Worm (Caenorhabditis elegans) whole organism, L4 larva: ENCODE results near the gene let-721.
A peak's percentile ranks its signal among the peaks of the same experiment; 100 is the strongest.

Experiments
- D1046.2 ChIP-seq: fragments of 200-800 bp; sonication (Bioruptor generic); IDR thresholded peaks from 2 replicates; pipeline ENCODE4 v1.3.6; 2022; ENCODE audit warnings: missing genetic modification characterization, missing compliant biosample characterization
- F10B5.3 ChIP-seq: sonication (generic microtip); optimal IDR thresholded peaks from 2 replicates; lab custom pipeline; 2016; ENCODE audit warnings: mild to moderate bottlenecking, missing genetic modification characterization, missing compliant biosample characterization
- F44E2.7 ChIP-seq: fragments of 200-800 bp; sonication (Bioruptor generic); IDR thresholded peaks from 2 replicates; pipeline ENCODE4 v2.1.2; 2022; ENCODE audit warnings: missing genetic modification characterization, missing compliant biosample characterization
- F49E8.2 ChIP-seq: sonication (generic microtip); optimal IDR thresholded peaks from 2 replicates; lab custom pipeline; 2016; ENCODE audit warnings: missing compliant biosample characterization, mild to moderate bottlenecking, missing genetic modification characterization, borderline replicate concordance
- R02D3.7 ChIP-seq: fragments of 150-350 bp; sonication (generic microtip); optimal IDR thresholded peaks from 3 replicates; lab custom pipeline; 2014; ENCODE audit warnings: missing biosample characterization, missing genetic modification characterization
- T20F7.1 ChIP-seq: fragments of 200-800 bp; sonication (Bioruptor generic); optimal IDR thresholded peaks from 2 replicates; lab custom pipeline; 2018; ENCODE audit warnings: mild to moderate bottlenecking, missing genetic modification characterization, missing compliant biosample characterization
- Y5F2A.4 ChIP-seq: fragments of 200-800 bp; sonication (Bioruptor generic); optimal IDR thresholded peaks from 2 replicates; lab custom pipeline; 2018; ENCODE audit warnings: mild to moderate bottlenecking, missing genetic modification characterization, missing compliant biosample characterization
- ZK337.2 ChIP-seq: fragments of 200-800 bp; sonication (Bioruptor generic); IDR thresholded peaks from 2 replicates; pipeline ENCODE4 v1.3.6; 2022; ENCODE audit warnings: missing genetic modification reagents, missing genetic modification characterization, missing compliant biosample characterization
- ZK546.5 ChIP-seq, 2 experiments: sonication (generic microtip); optimal IDR thresholded peaks; 2 replicates each; lab custom pipeline; 2017; ENCODE audit warnings: missing biosample characterization in 2 of 2, missing genetic modification characterization in 2 of 2
- aha-1 ChIP-seq: fragments of 150-350 bp; peaks from one replicate; lab custom pipeline; 2014; ENCODE audit warnings: missing biosample characterization, missing genetic modification characterization
- aly-2 ChIP-seq: sonication (generic microtip); optimal IDR thresholded peaks from 2 replicates; lab custom pipeline; 2018; ENCODE audit warnings: missing biosample characterization, missing genetic modification characterization
- attf-4 ChIP-seq: sonication (generic microtip); optimal IDR thresholded peaks from 3 replicates; lab custom pipeline; 2017; ENCODE audit warnings: missing biosample characterization, missing genetic modification characterization
- ceh-82 ChIP-seq: sonication (generic microtip); optimal IDR thresholded peaks from 2 replicates; lab custom pipeline; 2017; ENCODE audit warnings: missing biosample characterization, missing genetic modification characterization
- ces-1 ChIP-seq: fragments of 150-350 bp; sonication (generic microtip); optimal IDR thresholded peaks from 4 replicates; lab custom pipeline; 2014; ENCODE audit warnings: missing biosample characterization, missing genetic modification reagents, missing genetic modification characterization
- daf-16 ChIP-seq, 3 experiments: sonication (generic microtip); optimal IDR thresholded peaks; 2 replicates each; lab custom pipeline; 2016 to 2017; ENCODE audit warnings: missing genetic modification characterization in 3 of 3, missing genetic modification reagents in 3 of 3, mild to moderate bottlenecking in 2 of 3, missing compliant biosample characterization in 2 of 3, missing biosample characterization in 1 of 3, moderate library complexity in 1 of 3
- daf-19 ChIP-seq: fragments of 200-800 bp; sonication (Bioruptor generic); conservative IDR thresholded peaks from 2 replicates; pipeline ENCODE4 v1.3.6; 2022; ENCODE audit warnings: missing genetic modification characterization, missing compliant biosample characterization
- daf-8 ChIP-seq: fragments of 200-800 bp; sonication (Bioruptor generic); IDR thresholded peaks from 2 replicates; pipeline ENCODE4 v1.3.6; 2022; ENCODE audit warnings: missing genetic modification characterization, missing compliant biosample characterization
- dmd-8 ChIP-seq: fragments of 200-800 bp; sonication (Bioruptor generic); IDR thresholded peaks from 2 replicates; pipeline ENCODE4 v1.3.6; 2022; ENCODE audit warnings: missing genetic modification characterization, missing compliant biosample characterization
- duxl-1 ChIP-seq: sonication (generic microtip); optimal IDR thresholded peaks from 2 replicates; lab custom pipeline; 2016; ENCODE audit warnings: mild to moderate bottlenecking, missing genetic modification characterization, moderate library complexity, missing compliant biosample characterization; ENCODE audit not compliant: poor library complexity
- dve-1 ChIP-seq: sonication (generic microtip); optimal IDR thresholded peaks from 2 replicates; lab custom pipeline; 2017; ENCODE audit warnings: antibody characterized with exemption, mild to moderate bottlenecking, missing genetic modification characterization, missing compliant biosample characterization; ENCODE audit not compliant: insufficient read depth
- egl-43 ChIP-seq: fragments of 200-800 bp; sonication (Bioruptor generic); IDR thresholded peaks from 2 replicates; pipeline ENCODE4 v1.3.6; 2022; ENCODE audit warnings: missing genetic modification reagents, missing genetic modification characterization, missing compliant biosample characterization
- fos-1 ChIP-seq: fragments of 150-350 bp; optimal IDR thresholded peaks from 2 replicates; lab custom pipeline; 2014; ENCODE audit warnings: missing biosample characterization, missing genetic modification characterization
- gei-8 ChIP-seq: fragments of 200-800 bp; sonication (Bioruptor generic); optimal IDR thresholded peaks from 2 replicates; lab custom pipeline; 2018; ENCODE audit warnings: mild to moderate bottlenecking, missing genetic modification characterization, missing compliant biosample characterization
- hlh-11 ChIP-seq: fragments of 200-800 bp; sonication (Bioruptor generic); optimal IDR thresholded peaks from 2 replicates; lab custom pipeline; 2018; ENCODE audit warnings: mild to moderate bottlenecking, missing genetic modification characterization, missing compliant biosample characterization
- lim-7 ChIP-seq: fragments of 200-800 bp; sonication (Bioruptor generic); IDR thresholded peaks from 2 replicates; pipeline ENCODE4 v1.3.6; 2022; ENCODE audit warnings: missing genetic modification characterization, missing compliant biosample characterization
- lin-13 ChIP-seq: fragments of 150-350 bp; optimal IDR thresholded peaks from 2 replicates; lab custom pipeline; 2014; ENCODE audit warnings: missing biosample characterization, missing genetic modification reagents, missing genetic modification characterization
- lin-29 ChIP-seq: fragments of 200-800 bp; sonication (Bioruptor generic); IDR thresholded peaks from 2 replicates; pipeline ENCODE4 v1.3.6; 2022; ENCODE audit warnings: missing genetic modification reagents, missing genetic modification characterization, missing compliant biosample characterization
- lin-38 ChIP-seq: fragments of 200-800 bp; sonication (Bioruptor generic); IDR thresholded peaks from 2 replicates; pipeline ENCODE4 v1.3.6; 2022; ENCODE audit warnings: missing genetic modification reagents, missing genetic modification characterization, missing compliant biosample characterization
- lin-39 ChIP-seq: fragments of 150-350 bp; optimal IDR thresholded peaks from 2 replicates; lab custom pipeline; 2014; ENCODE audit warnings: missing biosample characterization, missing genetic modification reagents, missing genetic modification characterization
- mdt-29 ChIP-seq: fragments of 200-800 bp; sonication (Bioruptor generic); IDR thresholded peaks from 2 replicates; pipeline ENCODE4 v1.3.6; 2022; ENCODE audit warnings: missing genetic modification reagents, missing genetic modification characterization, missing compliant biosample characterization
- mep-1 ChIP-seq: fragments of 150-350 bp; sonication (generic microtip); optimal IDR thresholded peaks from 3 replicates; lab custom pipeline; 2014; ENCODE audit warnings: missing biosample characterization, missing genetic modification characterization
- mes-2 ChIP-seq: sonication (generic microtip); optimal IDR thresholded peaks from 2 replicates; lab custom pipeline; 2016; ENCODE audit warnings: missing genotype, mild to moderate bottlenecking, missing genetic modification characterization, missing compliant biosample characterization; ENCODE audit not compliant: poor library complexity, severe bottlenecking
- mxl-3 ChIP-seq: fragments of 200-800 bp; sonication (Bioruptor generic); optimal IDR thresholded peaks from 2 replicates; lab custom pipeline; 2018; ENCODE audit warnings: mild to moderate bottlenecking, missing genetic modification characterization, missing compliant biosample characterization
- nhr-10 ChIP-seq: fragments of 150-350 bp; optimal IDR thresholded peaks from 2 replicates; lab custom pipeline; 2014; ENCODE audit warnings: missing biosample characterization, missing genetic modification characterization
- nhr-237 ChIP-seq: sonication (generic microtip); optimal IDR thresholded peaks from 2 replicates; lab custom pipeline; 2017; ENCODE audit warnings: missing biosample characterization, missing genetic modification characterization
- nhr-28 ChIP-seq: fragments of 150-350 bp; optimal IDR thresholded peaks from 2 replicates; lab custom pipeline; 2014; ENCODE audit warnings: missing biosample characterization, missing genetic modification characterization
- nhr-41 ChIP-seq: fragments of 200-800 bp; sonication (Bioruptor generic); IDR thresholded peaks from 2 replicates; pipeline ENCODE4 v1.3.6; 2022; ENCODE audit warnings: missing genetic modification reagents, missing genetic modification characterization, missing compliant biosample characterization
- nhr-48 ChIP-seq: sonication (generic microtip); optimal IDR thresholded peaks from 2 replicates; lab custom pipeline; 2016; ENCODE audit warnings: mild to moderate bottlenecking, missing genetic modification characterization, missing compliant biosample characterization
- nhr-76 ChIP-seq: fragments of 150-350 bp; optimal IDR thresholded peaks from 2 replicates; lab custom pipeline; 2014; ENCODE audit warnings: missing biosample characterization, missing genetic modification characterization
- nhr-77 ChIP-seq: fragments of 150-350 bp; optimal IDR thresholded peaks from 2 replicates; lab custom pipeline; 2014; ENCODE audit warnings: missing biosample characterization, missing genetic modification characterization
- php-3 ChIP-seq: fragments of 200-800 bp; sonication (Bioruptor generic); IDR thresholded peaks from 2 replicates; pipeline ENCODE4 v1.3.6; 2022; ENCODE audit warnings: missing genetic modification reagents, missing genetic modification characterization, missing compliant biosample characterization
- pqm-1 ChIP-seq: sonication (generic microtip); optimal IDR thresholded peaks from 2 replicates; lab custom pipeline; 2017; ENCODE audit warnings: missing biosample characterization, missing genetic modification characterization
- rbr-2 ChIP-seq: sonication (generic microtip); optimal IDR thresholded peaks from 2 replicates; lab custom pipeline; 2016; ENCODE audit warnings: missing genotype, missing genetic modification characterization, missing compliant biosample characterization
- sdz-12 ChIP-seq: fragments of 200-800 bp; sonication (Bioruptor generic); optimal IDR thresholded peaks from 2 replicates; lab custom pipeline; 2018; ENCODE audit warnings: mild to moderate bottlenecking, missing genetic modification characterization, missing compliant biosample characterization
- snpc-4 ChIP-seq: fragments of 150-350 bp; optimal IDR thresholded peaks from 2 replicates; lab custom pipeline; 2014; ENCODE audit warnings: missing biosample characterization, missing genetic modification characterization
- spr-1 ChIP-seq: sonication (generic microtip); optimal IDR thresholded peaks from 2 replicates; lab custom pipeline; 2016; ENCODE audit warnings: mild to moderate bottlenecking, missing genetic modification characterization, missing compliant biosample characterization
- tra-1 ChIP-seq: fragments of 200-800 bp; sonication (Bioruptor generic); IDR thresholded peaks from 2 replicates; pipeline ENCODE4 v1.3.6; 2022; ENCODE audit warnings: missing genetic modification reagents, missing genetic modification characterization, missing compliant biosample characterization
- unc-130 ChIP-seq: sonication (generic microtip); optimal IDR thresholded peaks from 2 replicates; lab custom pipeline; 2016; ENCODE audit warnings: missing genetic modification reagents, missing genetic modification characterization, missing compliant biosample characterization
- unc-39 ChIP-seq: sonication (generic microtip); optimal IDR thresholded peaks from 2 replicates; lab custom pipeline; 2017; ENCODE audit warnings: missing biosample characterization, missing genetic modification characterization
- vab-7 ChIP-seq: fragments of 200-800 bp; sonication (Bioruptor generic); IDR thresholded peaks from 2 replicates; pipeline ENCODE4 v1.3.6; 2022; ENCODE audit warnings: missing genetic modification reagents, missing genetic modification characterization, missing compliant biosample characterization
- zag-1 ChIP-seq: fragments of 150-350 bp; optimal IDR thresholded peaks from 2 replicates; lab custom pipeline; 2014; ENCODE audit warnings: missing biosample characterization, missing genetic modification characterization
- zfp-3 ChIP-seq: fragments of 200-800 bp; sonication (Bioruptor generic); conservative IDR thresholded peaks from 2 replicates; pipeline ENCODE4 v1.3.6; 2022; ENCODE audit warnings: missing genetic modification reagents, missing genetic modification characterization, missing compliant biosample characterization
- zip-2 ChIP-seq: fragments of 150-350 bp; optimal IDR thresholded peaks from 2 replicates; lab custom pipeline; 2014; ENCODE audit warnings: missing biosample characterization, missing genetic modification characterization

let-721 gene

ce11 chrIII:6462610-6463009, 15.9 kb upstream of the let-721 start, which contains the start of gene T26A5.8 (continued):
- peak; percentile 43; the same call in 1 of the 2 replicates for TF ChIP-seq zfp-3
- no peak for TF ChIP-seq ZK337.2 (GFP tag; lab: Robert Waterston, UW)
- TF ChIP-seq nhr-48 (tag; lab: Kevin White, UChicago) = no peak
- TF ChIP-seq egl-43 = no peak
- no peak for TF ChIP-seq nhr-76 (tag; lab: Kevin White, UChicago)
- no peak for TF ChIP-seq F49E8.2 (tag; lab: Kevin White, UChicago)
- TF ChIP-seq mdt-29 (GFP tag; lab: Robert Waterston, UW) = no peak
- no peak for TF ChIP-seq nhr-28 (tag; lab: Kevin White, UChicago)
- no peak for TF ChIP-seq rbr-2 (tag; lab: Kevin White, UChicago)
- no peak for TF ChIP-seq hlh-11 (tag; lab: Kevin White, UChicago)
- no peak for TF ChIP-seq F10B5.3 (tag; lab: Kevin White, UChicago)
- TF ChIP-seq gei-8 (GFP tag; lab: Kevin White, UChicago) = no peak
- peak; percentile 60 for TF ChIP-seq duxl-1
- TF ChIP-seq fos-1 (tag; lab: Kevin White, UChicago) = no peak
- no peak for TF ChIP-seq vab-7 (GFP tag; lab: Robert Waterston, UW)
- no peak for TF ChIP-seq snpc-4 (tag; lab: Kevin White, UChicago)
- TF ChIP-seq tra-1 (GFP tag; lab: Robert Waterston, UW) = no peak
- no peak for TF ChIP-seq nhr-10 (tag; lab: Kevin White, UChicago)
- TF ChIP-seq Y5F2A.4 (GFP tag; lab: Kevin White, UChicago) = peak; percentile 14
- TF ChIP-seq nhr-77 = no peak
- no peak for TF ChIP-seq nhr-237 (tag; lab: Kevin White, UChicago)
- no peak for TF ChIP-seq daf-19 (GFP tag; lab: Robert Waterston, UW)
- no peak for TF ChIP-seq lin-29 (GFP tag; lab: Robert Waterston, UW)
- TF ChIP-seq php-3 = no peak
- peak; percentile 95 for TF ChIP-seq aha-1 (tag; lab: Kevin White, UChicago)
- TF ChIP-seq dve-1 (tag; lab: Kevin White, UChicago) = no peak
- no peak for TF ChIP-seq D1046.2
- TF ChIP-seq spr-1 (tag; lab: Kevin White, UChicago) = peak; percentile 20
- TF ChIP-seq aly-2 = no peak
- TF ChIP-seq lin-39 (tag; lab: Kevin White, UChicago) = no peak
- TF ChIP-seq lim-7 (GFP tag; lab: Robert Waterston, UW) = no peak
- 0 out of 2 replicates have a peak, but pooled peaks have one; percentile 2 for TF ChIP-seq F44E2.7 (GFP tag; lab: Robert Waterston, UW)
- TF ChIP-seq unc-39 (tag; lab: Kevin White, UChicago) = no peak
- no peak for TF ChIP-seq R02D3.7 (tag; lab: Kevin White, UChicago)
- no peak for TF ChIP-seq zip-2 (tag; lab: Kevin White, UChicago)
- TF ChIP-seq mep-1 = peak; percentile 61
- TF ChIP-seq lin-13 (GFP tag; lab: Kevin White, UChicago) = no peak
- TF ChIP-seq dmd-8 (GFP tag; lab: Robert Waterston, UW) = 0 out of 2 replicates have a peak, but pooled peaks have one; percentile 26
- TF ChIP-seq daf-16 (GFP tag; optimal IDR thresholded peaks at IDR 0.05; lab: Kevin White, UChicago) = peak in 1 of 2 experiments; percentile 13
- peak; percentile 28 for TF ChIP-seq daf-16 (tag; optimal IDR thresholded peaks at IDR 0.05; lab: Kevin White, UChicago)
- no peak for TF ChIP-seq ces-1 (GFP tag; lab: Kevin White, UChicago)
- no peak for TF ChIP-seq unc-130 (GFP tag; lab: Kevin White, UChicago)
- TF ChIP-seq attf-4 (tag; lab: Kevin White, UChicago) = no peak
- no peak for TF ChIP-seq mxl-3 (GFP tag; lab: Kevin White, UChicago)
- TF ChIP-seq ceh-82 (tag; lab: Kevin White, UChicago) = no peak
- TF ChIP-seq ZK546.5 (tag; optimal IDR thresholded peaks at IDR 0.05; lab: Kevin White, UChicago) = no peak
- TF ChIP-seq zag-1 (tag; lab: Kevin White, UChicago) = no peak
- peak; percentile 19 for TF ChIP-seq mes-2 (tag; lab: Kevin White, UChicago)
- peak; percentile 60 for TF ChIP-seq lin-38
- TF ChIP-seq T20F7.1 (GFP tag; lab: Kevin White, UChicago) = no peak
- no peak for TF ChIP-seq daf-8
- no peak for TF ChIP-seq sdz-12 (GFP tag; lab: Kevin White, UChicago)
- no peak for TF ChIP-seq nhr-41 (GFP tag; lab: Robert Waterston, UW)
- no peak for TF ChIP-seq pqm-1
